Fruit fly (Drosophila melanogaster) whole organism, prepupa: Measurements from ENCODE around the gene Acp24A4.

Experiments used
- Blimp-1 ChIP-seq: fragments of 200-800 bp; sonication (Bioruptor generic); optimal IDR thresholded peaks from 3 replicates; lab custom pipeline; 2017; ENCODE audit warnings: missing biosample characterization, missing genetic modification characterization, mild to moderate bottlenecking, moderate library complexity, missing genetic modification reagents
- CG10631 ChIP-seq: fragments of 200-800 bp; sonication (Bioruptor generic); optimal IDR thresholded peaks from 2 replicates; lab custom pipeline; 2016; ENCODE audit warnings: missing biosample characterization, missing genetic modification characterization
- CG10669 ChIP-seq: fragments of 200-800 bp; sonication (Bioruptor generic); optimal IDR thresholded peaks from 3 replicates; lab custom pipeline; 2018; ENCODE audit warnings: missing biosample characterization, mild to moderate bottlenecking, missing genetic modification characterization, moderate library complexity
- CG11294 ChIP-seq: fragments of 200-800 bp; sonication (Bioruptor generic); IDR thresholded peaks from 2 replicates; pipeline ENCODE4 v1.3.6; 2022; ENCODE audit warnings: missing biosample characterization, missing genetic modification characterization
- CG11902 ChIP-seq: fragments of 200-800 bp; sonication (Bioruptor generic); optimal IDR thresholded peaks from 3 replicates; lab custom pipeline; 2016; ENCODE audit warnings: missing biosample characterization, missing genetic modification characterization
- CG15336 ChIP-seq: fragments of 200-800 bp; sonication (Bioruptor generic); IDR thresholded peaks from 2 replicates; pipeline ENCODE4 v1.3.6; 2022; ENCODE audit warnings: missing biosample characterization, missing genetic modification characterization
- CG32006 ChIP-seq: fragments of 200-800 bp; sonication (Bioruptor generic); optimal IDR thresholded peaks from 3 replicates; lab custom pipeline; 2017; ENCODE audit warnings: missing biosample characterization, mild to moderate bottlenecking, missing genetic modification characterization
- CG3919 ChIP-seq: fragments of 200-800 bp; sonication (Bioruptor generic); optimal IDR thresholded peaks from 3 replicates; lab custom pipeline; 2016; ENCODE audit warnings: missing biosample characterization, missing genetic modification characterization
- CG6163 ChIP-seq: fragments of 200-800 bp; sonication (Bioruptor generic); IDR thresholded peaks from 3 replicates; pipeline ENCODE4 v1.3.6; 2022; ENCODE audit warnings: missing biosample characterization, missing genetic modification characterization
- CG6792 ChIP-seq: fragments of 200-800 bp; sonication (Bioruptor generic); optimal IDR thresholded peaks from 3 replicates; lab custom pipeline; 2016; ENCODE audit warnings: missing biosample characterization, missing genetic modification characterization
- CG6808 ChIP-seq: fragments of 200-800 bp; sonication (Bioruptor generic); optimal IDR thresholded peaks from 3 replicates; lab custom pipeline; 2017; ENCODE audit warnings: missing biosample characterization, missing genetic modification characterization, mild to moderate bottlenecking, moderate library complexity, missing genetic modification reagents
- CG8632 ChIP-seq: fragments of 200-800 bp; sonication (Bioruptor generic); optimal IDR thresholded peaks from 3 replicates; lab custom pipeline; 2016; ENCODE audit warnings: missing biosample characterization, missing genetic modification characterization
- Eip78C ChIP-seq: fragments of 200-800 bp; sonication (Bioruptor generic); peaks from one replicate; lab custom pipeline; 2016; ENCODE audit warnings: missing biosample characterization, missing genetic modification characterization
- Hr38 ChIP-seq: sonication (Bioruptor generic); optimal IDR thresholded peaks from 2 replicates; lab custom pipeline; 2016; ENCODE audit warnings: missing biosample characterization, missing genetic modification characterization
- Hr4 ChIP-seq: fragments of 200-800 bp; sonication (Bioruptor generic); optimal IDR thresholded peaks from 3 replicates; lab custom pipeline; 2016; ENCODE audit warnings: missing biosample characterization, missing genetic modification characterization
- Lpt ChIP-seq: fragments of 200-800 bp; sonication (Bioruptor generic); optimal IDR thresholded peaks from 3 replicates; lab custom pipeline; 2016; ENCODE audit warnings: missing biosample characterization, missing genetic modification characterization
- Met ChIP-seq: fragments of 200-800 bp; sonication (Bioruptor generic); optimal IDR thresholded peaks from 3 replicates; lab custom pipeline; 2016; ENCODE audit warnings: missing biosample characterization, missing genetic modification characterization
- OdsH ChIP-seq: fragments of 200-800 bp; sonication (Bioruptor generic); optimal IDR thresholded peaks from 3 replicates; lab custom pipeline; 2016; ENCODE audit warnings: missing biosample characterization, missing genetic modification characterization
- Smox ChIP-seq: fragments of 200-800 bp; sonication (Bioruptor generic); optimal IDR thresholded peaks from 3 replicates; lab custom pipeline; 2016; ENCODE audit warnings: missing biosample characterization, missing genetic modification characterization
- Sox14 ChIP-seq: fragments of 200-800 bp; sonication (Bioruptor generic); optimal IDR thresholded peaks from 3 replicates; lab custom pipeline; 2016; ENCODE audit warnings: missing biosample characterization, missing genetic modification characterization
- dac ChIP-seq: fragments of 200-800 bp; sonication (Bioruptor generic); optimal IDR thresholded peaks from 2 replicates; lab custom pipeline; 2017; ENCODE audit warnings: missing biosample characterization, mild to moderate bottlenecking, missing genetic modification characterization
- dsx ChIP-seq: fragments of 200-800 bp; optimal IDR thresholded peaks from 3 replicates; lab custom pipeline; 2019; ENCODE audit warnings: missing biosample characterization, mild to moderate bottlenecking, missing genetic modification characterization, moderate library complexity; ENCODE audit not compliant: poor library complexity, severe bottlenecking
- eg ChIP-seq: fragments of 200-800 bp; sonication (Bioruptor generic); IDR thresholded peaks from 3 replicates; pipeline ENCODE4 v1.3.6; 2022; ENCODE audit warnings: missing biosample characterization, missing genetic modification characterization
- esn ChIP-seq: fragments of 200-800 bp; sonication (Bioruptor generic); optimal IDR thresholded peaks from 2 replicates; lab custom pipeline; 2016; ENCODE audit warnings: missing biosample characterization, mild to moderate bottlenecking, missing genetic modification characterization, moderate library complexity
- fd85E ChIP-seq: fragments of 200-800 bp; sonication (Bioruptor generic); optimal IDR thresholded peaks from 3 replicates; lab custom pipeline; 2016; ENCODE audit warnings: missing biosample characterization, missing genetic modification characterization
- salr ChIP-seq, 2 experiments: fragments of 200-800 bp; sonication (Bioruptor generic); optimal IDR thresholded peaks; 3 replicates each; lab custom pipeline; 2016 to 2018; ENCODE audit warnings: missing biosample characterization in 2 of 2, missing genetic modification characterization in 2 of 2, mild to moderate bottlenecking in 1 of 2
- spab ChIP-seq: fragments of 200-800 bp; sonication (Bioruptor generic); optimal IDR thresholded peaks from 2 replicates; lab custom pipeline; 2017; ENCODE audit warnings: missing biosample characterization, mild to moderate bottlenecking, missing genetic modification characterization, missing genetic modification reagents
- svp ChIP-seq: fragments of 200-800 bp; sonication (Bioruptor generic); peaks from one replicate; lab custom pipeline; 2016; ENCODE audit warnings: missing biosample characterization, missing genetic modification characterization
- vri ChIP-seq: fragments of 200-800 bp; sonication (Bioruptor generic); optimal IDR thresholded peaks from 3 replicates; lab custom pipeline; 2016; ENCODE audit warnings: missing biosample characterization, mild to moderate bottlenecking, missing genetic modification characterization

Acp24A4 gene

dm6 chr2L:3681338-3681737 is 12.4 kb downstream of the Acp24A4 start:
- TF ChIP-seq Hr38 (GFP tag; lab: Kevin White, UChicago), result no peak
- no peak for TF ChIP-seq CG11294 (GFP tag; lab: Robert Waterston, UW)
- TF ChIP-seq dsx, result no peak
- TF ChIP-seq eg (GFP tag; lab: Robert Waterston, UW), result no peak
- no peak for TF ChIP-seq vri (GFP tag; lab: Kevin White, UChicago)
- TF ChIP-seq Blimp-1 (GFP tag; lab: Kevin White, UChicago), result no peak
- TF ChIP-seq CG15336, result no peak
- no peak for TF ChIP-seq Met (GFP tag; lab: Kevin White, UChicago)

- no peak for TF ChIP-seq dac (GFP tag; lab: Kevin White, UChicago)
- TF ChIP-seq svp, result peak; percentile 29
Measured at dm6 chr2L:3675770-3676169, 17.9 kb downstream of the Acp24A4 start.

dm6 chr2L:3670481-3670880 is 23.2 kb downstream of the Acp24A4 start, which contains the start of gene Sfp24Bc:
TSS of gene Sfp24Bc (minus strand) at chr2L:3670581.
- TF ChIP-seq Met (GFP tag; lab: Kevin White, UChicago) (no peak), CG3919 (GFP tag; lab: Kevin White, UChicago) (no peak), salr (GFP tag; optimal IDR thresholded peaks at IDR 0.05; lab: Kevin White, UChicago) (no peak), CG6792 (GFP tag; lab: Kevin White, UChicago) (no peak), svp (peak; percentile 40)

- TF ChIP-seq CG11902 (GFP tag; lab: Kevin White, UChicago) (no peak), CG15336 (no peak), dsx (no peak), spab (GFP tag; lab: Kevin White, UChicago) (no peak), Eip78C (GFP tag; lab: Kevin White, UChicago) (no peak), CG8632 (no peak), Hr4 (no peak), OdsH (GFP tag; lab: Kevin White, UChicago) (no peak), Hr38 (GFP tag; lab: Kevin White, UChicago) (no peak), CG10669 (no peak), Smox (GFP tag; lab: Kevin White, UChicago) (no peak), esn (GFP tag; lab: Kevin White, UChicago) (no peak), CG32006 (no peak), CG10631 (no peak)
Measured at dm6 chr2L:3669675-3670074, 24.0 kb downstream of the Acp24A4 start, which contains the start of gene Sfp24Bb. TSS of gene Sfp24Bb (minus strand) at chr2L:3669775.

- TF ChIP-seq svp, result no peak
- TF ChIP-seq, all 60 proteins: peak for 0
Measured at dm6 chr2L:3669034-3669433, 24.7 kb downstream of the Acp24A4 start, which contains the start of gene Sfp24Bd. TSS of gene Sfp24Bd (minus strand) at chr2L:3669134.

- no peak for TF ChIP-seq fd85E (GFP tag; lab: Kevin White, UChicago)
- no peak for TF ChIP-seq Sox14
- TF ChIP-seq CG6808, result no peak
Measured at dm6 chr2L:3668451-3668850, 25.3 kb downstream of the Acp24A4 start, which contains the start of gene Sfp24Ba. TSS of gene Sfp24Ba (minus strand) at chr2L:3668551.

- TF ChIP-seq Lpt, result no peak
- TF ChIP-seq CG6163 (GFP tag; lab: Robert Waterston, UW), result 0 out of 3 replicates have a peak, but pooled peaks have one; percentile 11
Measured at dm6 chr2L:3662307-3662795, 31.4 kb downstream of the Acp24A4 start, which contains the start of gene Drgx. TSS of gene Drgx (plus strand) at chr2L:3662745.
